Worm (Caenorhabditis elegans) whole organism, L1 larva: ENCODE data around the gene R07E3.6.

ENCODE experiments used
- ceh-90 ChIP-seq: sonication (generic microtip); optimal IDR thresholded peaks from 2 replicates; lab custom pipeline; 2016; ENCODE audit warnings: missing genetic modification characterization, missing compliant biosample characterization
- elt-3 ChIP-seq, 6 experiments: fragments of 150-350 bp in 1 of 6; sonication (generic microtip); optimal IDR thresholded peaks; 2 replicates each; lab custom pipeline; 2017 to 2018; ENCODE audit warnings: missing biosample characterization in 6 of 6, missing genetic modification characterization in 6 of 6, inconsistent platforms in 1 of 6

DNA sequence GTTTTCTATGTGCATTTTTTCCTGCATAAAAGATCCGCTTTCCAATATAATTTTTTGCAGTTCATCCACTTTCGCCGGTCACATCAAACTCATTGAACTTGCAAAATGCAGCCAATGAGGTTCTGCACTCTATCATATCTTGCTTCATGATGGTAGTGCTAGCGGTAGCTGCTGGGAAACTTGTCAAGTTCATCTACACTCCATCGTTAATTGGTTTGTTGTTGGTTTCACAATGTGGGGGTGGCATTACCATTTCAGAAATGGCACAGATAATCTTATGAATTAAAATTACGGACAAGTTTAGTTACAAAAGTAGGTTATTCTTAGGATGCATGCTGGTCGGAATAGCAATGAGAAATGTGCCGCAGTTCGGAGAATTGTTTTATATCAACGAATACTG, 43.1 kb upstream of the R07E3.6 start:
- no peak for TF ChIP-seq ceh-90 (tag; lab: Kevin White, UChicago)
- TF ChIP-seq elt-3 (tag; optimal IDR thresholded peaks at IDR 0.05; lab: Kevin White, UChicago), result no peak
